Worm (Caenorhabditis elegans): ENCODE results near the gene R08C7.8.

Gene R08C7.8

DNA sequence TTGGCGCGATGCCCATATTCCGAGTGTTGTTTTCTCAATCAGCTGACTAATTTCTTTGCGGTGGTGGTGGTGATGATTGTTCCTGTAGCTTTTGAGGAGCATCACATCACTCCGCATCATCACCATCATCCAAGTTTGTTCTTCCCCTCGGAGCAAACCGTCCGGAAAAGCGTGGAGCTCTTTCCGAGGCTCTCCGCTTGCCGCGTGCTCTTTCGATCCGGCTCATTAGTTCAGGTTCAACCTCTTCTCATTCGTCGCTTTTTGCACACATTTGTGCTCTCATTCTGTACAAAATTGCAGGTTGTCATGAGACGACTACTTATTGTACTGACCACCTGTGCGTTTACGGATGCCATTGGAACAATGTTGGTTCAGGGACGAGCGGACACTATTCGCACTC is 30.8 kb upstream of the R08C7.8 start, which contains the start of gene M01H9.5:
Gene M01H9.5 (plus strand): TSS at position 301 of the 400 bp plus-strand sequence.
- no peak for TF ChIP-seq ceh-22 (tag; optimal IDR thresholded peaks at IDR 0.05)
- no peak for TF ChIP-seq fkh-6 (tag; optimal IDR thresholded peaks at IDR 0.05)
- no peak for TF ChIP-seq lim-6 (tag; optimal IDR thresholded peaks at IDR 0.05)
- no peak for TF ChIP-seq hlh-8 (tag; optimal IDR thresholded peaks at IDR 0.05)
- TF ChIP-seq unc-42 (tag; optimal IDR thresholded peaks at IDR 0.05) = no peak
- TF ChIP-seq unc-55 (GFP tag; optimal IDR thresholded peaks at IDR 0.05) = no peak
- TF ChIP-seq ttx-3 (tag; optimal IDR thresholded peaks at IDR 0.05) = no peak
- no peak for TF ChIP-seq ceh-19 (GFP tag; optimal IDR thresholded peaks at IDR 0.05)
- TF ChIP-seq nhr-232 (tag; optimal IDR thresholded peaks at IDR 0.05) = no peak
- TF ChIP-seq hlh-13 (GFP tag; optimal IDR thresholded peaks at IDR 0.05) = no peak
- no peak for TF ChIP-seq unc-86 (tag; optimal IDR thresholded peaks at IDR 0.05)
- TF ChIP-seq che-1 (tag; optimal IDR thresholded peaks at IDR 0.05) = no peak
- TF ChIP-seq eyg-1 (tag; optimal IDR thresholded peaks at IDR 0.05) = no peak

DNA sequence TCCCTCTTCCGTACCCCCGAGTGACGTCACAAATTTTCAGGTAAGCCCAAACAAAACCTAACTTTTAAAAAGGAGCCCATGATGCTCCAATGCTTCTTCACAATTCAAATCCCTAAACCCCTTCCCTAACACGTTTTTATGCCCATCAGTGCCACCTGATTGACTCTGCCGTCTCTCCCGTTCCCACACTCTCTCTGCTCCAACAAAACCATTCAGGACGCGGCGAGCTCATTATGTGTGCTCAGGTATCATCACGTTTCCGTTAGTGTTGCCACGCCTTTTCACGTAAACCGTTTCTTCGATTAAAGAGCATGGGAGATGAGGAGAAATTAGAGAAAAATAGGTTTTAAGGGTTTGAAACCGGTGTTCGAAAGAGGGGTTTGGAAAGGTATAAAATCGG is 28.8 kb upstream of the R08C7.8 start, which contains the start of gene M01H9.2:
Gene M01H9.2 (minus strand): TSS at position 101 of the 400 bp plus-strand sequence.
- TF ChIP-seq nhr-232 (tag; optimal IDR thresholded peaks at IDR 0.05) (no peak), dve-1 (tag; optimal IDR thresholded peaks at IDR 0.05) (no peak), pha-2 (tag; optimal IDR thresholded peaks at IDR 0.05) (no peak), ceh-19 (GFP tag; optimal IDR thresholded peaks at IDR 0.05) (no peak), nhr-11 (tag; optimal IDR thresholded peaks at IDR 0.05) (no peak), che-1 (tag; optimal IDR thresholded peaks at IDR 0.05) (no peak), sdc-2 (tag; optimal IDR thresholded peaks at IDR 0.05) (no peak), pat-9 (tag; optimal IDR thresholded peaks at IDR 0.05) (no peak), madf-2 (tag; optimal IDR thresholded peaks at IDR 0.05) (no peak), ttx-3 (tag; optimal IDR thresholded peaks at IDR 0.05) (no peak)

DNA sequence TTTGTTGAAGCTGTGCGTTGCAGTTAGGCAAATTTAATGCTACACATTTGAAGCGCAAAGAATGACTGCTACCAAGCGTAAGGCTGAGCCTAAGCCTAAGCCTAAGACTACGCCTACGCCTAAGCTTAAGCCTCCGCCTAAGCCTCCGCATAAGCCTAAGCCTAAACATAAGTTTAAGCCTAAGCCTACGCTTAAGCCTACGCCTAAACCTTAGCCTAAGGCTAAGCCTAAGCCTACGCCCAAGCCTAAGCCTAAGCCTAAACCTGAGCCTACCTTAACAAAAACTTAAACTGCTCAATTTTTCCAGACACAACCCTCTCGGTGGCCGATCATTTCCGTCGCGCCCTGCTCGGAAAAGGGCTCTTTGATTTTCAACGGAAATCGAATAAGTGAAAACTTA is 25.0 kb upstream of the R08C7.8 start:
- TF ChIP-seq zip-5 (tag; optimal IDR thresholded peaks at IDR 0.05) (no peak), ceh-45 (GFP tag; IDR thresholded peaks at IDR 0.05) (no peak), lim-6 (tag; optimal IDR thresholded peaks at IDR 0.05) (no peak), hlh-30 (tag; optimal IDR thresholded peaks at IDR 0.05; ENCODE audit: insufficient read depth) (no peak), dmd-4 (tag; optimal IDR thresholded peaks at IDR 0.05; ENCODE audit: borderline replicate concordance) (no peak), sox-2 (GFP tag; IDR thresholded peaks at IDR 0.05) (no peak), ceh-18 (tag; optimal IDR thresholded peaks at IDR 0.05) (no peak), sox-4 (tag; optimal IDR thresholded peaks at IDR 0.05) (no peak), C38D4.7 (GFP tag; optimal IDR thresholded peaks at IDR 0.05) (no peak)

DNA sequence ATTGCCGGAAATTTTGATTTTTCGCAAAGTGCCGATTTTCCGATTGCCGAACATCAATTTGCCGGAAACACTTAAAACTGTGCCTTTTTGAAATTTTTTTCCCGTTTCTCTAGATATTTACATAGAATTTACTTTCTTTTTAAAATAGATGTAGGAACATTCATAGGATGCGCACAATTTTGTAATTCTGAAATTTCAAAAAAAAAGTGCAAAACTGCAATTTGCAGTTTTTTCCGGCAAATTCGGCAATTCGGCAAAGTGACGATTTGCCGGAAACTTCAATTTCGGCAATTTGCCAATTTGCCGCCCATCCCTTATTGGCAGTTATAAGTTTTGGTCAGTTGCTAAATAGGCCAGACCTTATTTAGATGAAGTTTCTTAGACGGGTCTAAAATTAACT is 22.3 kb upstream of the R08C7.8 start:
- TF ChIP-seq C08G9.2 (tag; optimal IDR thresholded peaks at IDR 0.05) (no peak), ceh-31 (tag; optimal IDR thresholded peaks at IDR 0.05) (no peak), C38D4.7 (GFP tag; optimal IDR thresholded peaks at IDR 0.05) (no peak), sox-4 (tag; optimal IDR thresholded peaks at IDR 0.05) (no peak), tbx-7 (tag; optimal IDR thresholded peaks at IDR 0.05) (no peak), ceh-19 (GFP tag; optimal IDR thresholded peaks at IDR 0.05) (no peak), unc-42 (tag; optimal IDR thresholded peaks at IDR 0.05) (no peak), ttx-3 (tag; optimal IDR thresholded peaks at IDR 0.05) (no peak), ceh-9 (tag; optimal IDR thresholded peaks at IDR 0.05) (no peak), pha-2 (tag; optimal IDR thresholded peaks at IDR 0.05) (no peak), gmeb-2 (tag; optimal IDR thresholded peaks at IDR 0.05) (no peak), ceh-6 (GFP tag; optimal IDR thresholded peaks at IDR 0.05) (no peak), nhr-11 (tag; optimal IDR thresholded peaks at IDR 0.05) (no peak), eyg-1 (tag; optimal IDR thresholded peaks at IDR 0.05) (no peak), ceh-24 (tag; optimal IDR thresholded peaks at IDR 0.05) (no peak), K02D7.2 (tag; optimal IDR thresholded peaks at IDR 0.05) (no peak), npax-4 (tag; optimal IDR thresholded peaks at IDR 0.05) (no peak), ceh-18 (tag; optimal IDR thresholded peaks at IDR 0.05) (no peak), hlh-8 (tag; optimal IDR thresholded peaks at IDR 0.05) (no peak), ceh-22 (tag; optimal IDR thresholded peaks at IDR 0.05) (no peak)

Data from whole organism, late embryonic.